Worm (Caenorhabditis elegans) whole organism, L1 larva: ENCODE measurements around the gene txt-1.

Source experiments
- aha-1 ChIP-seq: fragments of 150-350 bp; optimal IDR thresholded peaks from 2 replicates; lab custom pipeline; 2014; ENCODE audit warnings: missing biosample characterization, missing genetic modification characterization
- alr-1 ChIP-seq: fragments of 200-800 bp; sonication (Bioruptor generic); optimal IDR thresholded peaks from 2 replicates; lab custom pipeline; 2018; ENCODE audit warnings: borderline replicate concordance, mild to moderate bottlenecking, missing genetic modification characterization, missing compliant biosample characterization
- efl-1 ChIP-seq, 4 experiments: fragments of 150-350 bp; optimal IDR thresholded peaks in 3 of 4; peaks in 1 of 4; 1 replicate in 1 of 4; 2 replicates in 3 of 4; lab custom pipeline; 2014; ENCODE audit warnings: missing biosample characterization in 2 of 4, missing genetic modification characterization in 2 of 4, missing genetic modification reagents in 2 of 4
- fos-1 ChIP-seq: fragments of 150-350 bp; optimal IDR thresholded peaks from 2 replicates; lab custom pipeline; 2014; ENCODE audit warnings: missing biosample characterization, missing genetic modification characterization
- lir-3 ChIP-seq: sonication (generic microtip); optimal IDR thresholded peaks from 2 replicates; lab custom pipeline; 2016; ENCODE audit warnings: mild to moderate bottlenecking, missing genetic modification characterization, moderate library complexity, missing compliant biosample characterization; ENCODE audit not compliant: poor library complexity
- nhr-12 ChIP-seq: sonication (generic microtip); optimal IDR thresholded peaks from 2 replicates; lab custom pipeline; 2017; ENCODE audit warnings: missing biosample characterization, missing genetic modification characterization
- snpc-4 ChIP-seq: fragments of 150-350 bp; optimal IDR thresholded peaks from 2 replicates; lab custom pipeline; 2014; ENCODE audit warnings: missing biosample characterization, missing genetic modification characterization
- unc-130 ChIP-seq: fragments of 150-350 bp; optimal IDR thresholded peaks from 2 replicates; lab custom pipeline; 2017; ENCODE audit warnings: missing biosample characterization, missing genetic modification characterization, inconsistent platforms
- unc-62 ChIP-seq: fragments of 150-350 bp; optimal IDR thresholded peaks from 2 replicates; lab custom pipeline; 2014; ENCODE audit warnings: missing biosample characterization, missing genetic modification reagents, missing genetic modification characterization
- ztf-4 ChIP-seq: fragments of 150-350 bp; optimal IDR thresholded peaks from 2 replicates; lab custom pipeline; 2014; ENCODE audit warnings: missing biosample characterization, missing genetic modification characterization

DNA sequence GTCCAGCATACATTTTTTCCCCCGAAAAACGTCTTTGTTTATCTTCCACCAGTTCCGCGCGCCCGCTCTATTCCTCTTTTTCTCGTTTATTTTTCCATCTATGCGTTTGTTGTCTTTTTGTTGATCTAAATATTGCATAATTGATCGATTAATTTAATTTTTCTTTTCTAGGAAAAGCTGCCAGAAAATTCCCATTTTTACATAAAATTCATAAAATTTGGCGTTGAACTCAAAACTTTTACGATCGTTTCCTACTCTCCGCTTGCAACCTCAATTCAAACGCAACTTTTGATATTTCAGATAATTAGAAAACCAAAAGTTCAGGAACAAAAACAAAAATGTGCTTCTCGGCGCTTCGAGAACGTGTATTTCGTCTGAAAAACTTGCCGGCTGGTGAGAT is 2.9 kb downstream of the txt-1 start, which contains the start of gene C50D2.2:
- TF ChIP-seq fos-1 (tag; lab: Kevin White, UChicago) (no peak), unc-130 (tag; lab: Kevin White, UChicago) (no peak), nhr-12 (tag; lab: Kevin White, UChicago) (no peak), alr-1 (tag; lab: Kevin White, UChicago) (no peak), aha-1 (tag; lab: Kevin White, UChicago) (no peak), snpc-4 (no peak), ztf-4 (tag; lab: Kevin White, UChicago) (no peak), unc-62 (no peak), lir-3 (tag; lab: Kevin White, UChicago) (no peak), efl-1 (optimal IDR thresholded peaks at IDR 0.05; lab: Kevin White, UChicago) (no peak), efl-1 (GFP tag; optimal IDR thresholded peaks at IDR 0.05 in 1 of 2; lab: Kevin White, UChicago) (no peak)
